Worm (Caenorhabditis elegans) whole organism, L2 larva: ENCODE measurements around the gene vab-19.

Source experiments
- F13H6.1 ChIP-seq: sonication (generic microtip); optimal IDR thresholded peaks from 2 replicates; lab custom pipeline; 2016; ENCODE audit warnings: missing genetic modification characterization, missing compliant biosample characterization
- alr-1 ChIP-seq: fragments of 150-350 bp; optimal IDR thresholded peaks from 2 replicates; lab custom pipeline; 2014; ENCODE audit warnings: missing biosample characterization, missing genetic modification characterization
- ama-1 ChIP-seq: fragments of 150-350 bp; optimal IDR thresholded peaks from 2 replicates; lab custom pipeline; 2018; ENCODE audit warnings: inconsistent platforms
- blmp-1 ChIP-seq: sonication (generic microtip); optimal IDR thresholded peaks from 2 replicates; lab custom pipeline; 2017; ENCODE audit warnings: missing genetic modification characterization, mild to moderate bottlenecking, missing compliant biosample characterization, antibody characterized with exemption, moderate library complexity; ENCODE audit not compliant: insufficient read depth
- dmd-4 ChIP-seq: sonication (generic microtip); optimal IDR thresholded peaks from 2 replicates; lab custom pipeline; 2017; ENCODE audit warnings: missing biosample characterization, missing genetic modification characterization
- lin-11 ChIP-seq: fragments of 150-350 bp; sonication (generic microtip); optimal IDR thresholded peaks from 2 replicates; lab custom pipeline; 2014; ENCODE audit warnings: missing biosample characterization, missing genetic modification characterization, inconsistent platforms, mixed read lengths
- lin-13 ChIP-seq: fragments of 150-350 bp; optimal IDR thresholded peaks from 2 replicates; lab custom pipeline; 2014; ENCODE audit warnings: missing biosample characterization, missing genetic modification reagents, missing genetic modification characterization
- mdl-1 ChIP-seq, 2 experiments: fragments of 150-350 bp in 1 of 2; sonication (generic microtip) in 1 of 2; optimal IDR thresholded peaks; 2 replicates each; lab custom pipeline; 2017; ENCODE audit warnings: missing biosample characterization in 2 of 2, missing genetic modification characterization in 2 of 2
- nhr-10 ChIP-seq: sonication (generic microtip); optimal IDR thresholded peaks from 2 replicates; lab custom pipeline; 2017; ENCODE audit warnings: missing biosample characterization, missing genetic modification characterization
- nhr-11 ChIP-seq: fragments of 150-350 bp; optimal IDR thresholded peaks from 2 replicates; lab custom pipeline; 2014; ENCODE audit warnings: missing biosample characterization, missing genetic modification characterization
- nhr-77 ChIP-seq: fragments of 150-350 bp; optimal IDR thresholded peaks from 2 replicates; lab custom pipeline; 2014; ENCODE audit warnings: missing biosample characterization, missing genetic modification characterization
- peb-1 ChIP-seq: fragments of 150-350 bp; optimal IDR thresholded peaks from 2 replicates; lab custom pipeline; 2014; ENCODE audit warnings: missing biosample characterization, missing genetic modification characterization
- sem-4 ChIP-seq: fragments of 150-350 bp; optimal IDR thresholded peaks from 2 replicates; lab custom pipeline; 2014; ENCODE audit warnings: missing biosample characterization, missing genetic modification reagents, missing genetic modification characterization
- sma-3 ChIP-seq: sonication (generic microtip); optimal IDR thresholded peaks from 2 replicates; lab custom pipeline; 2016; ENCODE audit warnings: missing genetic modification reagents, missing genetic modification characterization, missing compliant biosample characterization
- sma-9 ChIP-seq, 2 experiments: fragments of 150-350 bp in 1 of 2; sonication (generic microtip) in 1 of 2; optimal IDR thresholded peaks; 2 replicates each; lab custom pipeline; 2014 to 2016; ENCODE audit warnings: missing genetic modification characterization in 2 of 2, mild to moderate bottlenecking in 1 of 2, missing biosample characterization in 1 of 2, missing compliant biosample characterization in 1 of 2, missing genetic modification reagents in 1 of 2, moderate library complexity in 1 of 2
- unc-62 ChIP-seq: fragments of 150-350 bp; optimal IDR thresholded peaks from 2 replicates; lab custom pipeline; 2014; ENCODE audit warnings: missing biosample characterization, missing genetic modification reagents, missing genetic modification characterization
- zag-1 ChIP-seq: fragments of 150-350 bp; optimal IDR thresholded peaks from 2 replicates; lab custom pipeline; 2014; ENCODE audit warnings: missing biosample characterization, missing genetic modification characterization
- ztf-4 ChIP-seq: fragments of 150-350 bp; optimal IDR thresholded peaks from 2 replicates; lab custom pipeline; 2014; ENCODE audit warnings: missing biosample characterization, missing genetic modification characterization

The vab-19 gene

DNA sequence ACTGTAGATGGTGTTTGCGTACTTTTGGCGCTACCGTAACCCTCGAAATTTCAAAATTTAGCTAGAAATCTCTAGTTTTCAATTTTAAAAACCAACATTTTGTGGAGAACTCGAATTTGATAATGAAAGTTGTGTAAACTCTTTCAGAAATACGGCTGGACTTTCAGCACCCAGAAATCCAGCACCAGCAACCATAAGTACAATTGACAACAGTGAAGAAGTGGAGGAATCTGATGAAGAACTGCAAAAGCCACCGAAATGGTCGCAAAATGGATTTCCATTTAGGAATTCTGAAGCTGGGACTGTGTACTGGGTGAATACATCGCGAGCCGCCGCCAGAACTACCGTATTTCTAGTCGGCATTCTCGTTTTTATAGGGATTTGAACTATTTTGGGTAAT lies 40.4 kb downstream of the vab-19 start, which contains the start of gene F53G2.13:
TSS of gene F53G2.13 (plus strand) at position 301 of the 400 bp plus-strand sequence.
- no peak for TF ChIP-seq lin-11 (tag; lab: Kevin White, UChicago)
- TF ChIP-seq ama-1 = no peak
- no peak for TF ChIP-seq nhr-77 (tag; lab: Kevin White, UChicago)
- TF ChIP-seq F13H6.1 (tag; lab: Kevin White, UChicago) = no peak
- TF ChIP-seq lin-13 (GFP tag; lab: Kevin White, UChicago) = no peak
- no peak for TF ChIP-seq dmd-4 (tag; lab: Kevin White, UChicago)

ce11 chrII:2488386-2488785 lies 45.3 kb downstream of the vab-19 start, which contains the start of gene F53G2.1:
Gene F53G2.1 (plus strand): TSS chrII:2488686.
- no peak for TF ChIP-seq sma-3 (GFP tag; lab: Kevin White, UChicago)
- TF ChIP-seq sem-4 (tag; lab: Kevin White, UChicago) = no peak
- TF ChIP-seq peb-1 = no peak
- TF ChIP-seq ztf-4 = no peak
- TF ChIP-seq nhr-10 (tag; lab: Kevin White, UChicago) = no peak
- TF ChIP-seq sma-9 (GFP tag; optimal IDR thresholded peaks at IDR 0.05; lab: Kevin White, UChicago) = no peak
- TF ChIP-seq sma-9 (tag; optimal IDR thresholded peaks at IDR 0.05; lab: Kevin White, UChicago) = no peak
- no peak for TF ChIP-seq blmp-1 (tag; lab: Kevin White, UChicago)
- TF ChIP-seq alr-1 (tag; lab: Kevin White, UChicago) = no peak
- TF ChIP-seq unc-62 (GFP tag; lab: Kevin White, UChicago) = no peak
- no peak for TF ChIP-seq mdl-1 (tag; optimal IDR thresholded peaks at IDR 0.05; lab: Kevin White, UChicago)
- TF ChIP-seq zag-1 (tag; lab: Kevin White, UChicago) = no peak
- no peak for TF ChIP-seq nhr-11 (tag; lab: Kevin White, UChicago)
